Worm (Caenorhabditis elegans): Measurements from ENCODE around the gene F19C7.4.

DNA sequence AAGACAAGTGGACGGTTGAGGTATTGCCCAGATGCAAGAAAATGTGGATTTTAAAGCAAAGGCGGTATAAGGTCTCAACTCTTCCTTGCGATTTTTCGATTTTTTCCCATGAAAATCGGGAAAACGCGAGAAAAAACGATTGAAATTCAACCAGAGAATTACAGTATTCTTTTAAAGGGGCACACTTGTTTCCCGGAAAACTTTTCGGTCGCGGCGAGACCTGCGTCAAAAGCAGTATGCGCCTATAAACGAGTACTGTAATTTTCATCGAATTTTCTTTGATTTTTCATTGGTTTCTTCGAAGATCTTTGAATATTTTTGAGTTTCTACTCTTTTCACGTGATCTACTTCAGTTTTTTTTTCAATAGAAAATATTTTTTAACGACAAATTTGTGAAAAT is 51.0 kb downstream of the F19C7.4 start:
- no peak for TF ChIP-seq W03F9.2 (tag; optimal IDR thresholded peaks at IDR 0.05)
- TF ChIP-seq him-1 (tag; optimal IDR thresholded peaks at IDR 0.05) = no peak

All from whole organism, L4/young adult.